Worm (Caenorhabditis elegans) whole organism, L4/young adult: ENCODE measurements around the gene frh-1.

Experiments used
- dao-5 ChIP-seq: sonication (generic microtip); optimal IDR thresholded peaks from 2 replicates; lab custom pipeline; 2016; ENCODE audit warnings: missing genotype, missing genetic modification characterization, moderate library complexity, missing compliant biosample characterization
- him-1 ChIP-seq: sonication (generic microtip); optimal IDR thresholded peaks from 2 replicates; lab custom pipeline; 2016; ENCODE audit warnings: missing genotype, missing genetic modification reagents, missing genetic modification characterization, missing compliant biosample characterization

DNA sequence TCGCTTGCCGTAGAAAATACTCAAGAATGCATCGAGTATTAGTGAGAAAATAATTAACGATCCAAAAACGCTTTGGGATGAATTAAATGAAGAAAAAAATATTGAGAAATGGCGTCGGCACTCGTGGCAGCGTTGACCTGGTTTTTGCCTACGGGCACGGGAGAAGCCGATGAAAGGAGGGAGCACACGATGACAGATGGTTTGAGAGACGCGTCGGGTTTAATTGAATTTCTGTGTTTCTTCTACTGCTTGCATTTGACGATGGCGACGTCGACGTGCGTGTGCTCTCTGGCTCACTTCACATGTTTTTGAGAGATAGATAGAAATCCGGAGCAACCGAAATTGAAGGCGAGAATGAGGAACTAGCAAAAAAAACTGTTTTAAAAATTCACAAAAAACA lies 33.4 kb downstream of the frh-1 start:
- TF ChIP-seq him-1 (tag; lab: Kevin White, UChicago) (no peak), dao-5 (tag; lab: Kevin White, UChicago) (no peak)
